Fruit fly (Drosophila melanogaster) whole organism, embryonic: ENCODE measurements around the gene Zdhhc8.

Source experiments
- Antp ChIP-seq: fragments of 200-800 bp; sonication (Bioruptor generic); optimal IDR thresholded peaks from 3 replicates; lab custom pipeline; 2016; ENCODE audit warnings: missing biosample characterization, missing genetic modification characterization
- Atf-2 ChIP-seq: fragments of 200-800 bp; sonication (Bioruptor generic); optimal IDR thresholded peaks from 2 replicates; lab custom pipeline; 2016; ENCODE audit warnings: missing biosample characterization, missing genetic modification characterization
- CG12071 ChIP-seq: fragments of 200-800 bp; sonication (Bioruptor generic); optimal IDR thresholded peaks from 3 replicates; lab custom pipeline; 2018; ENCODE audit warnings: missing biosample characterization, mild to moderate bottlenecking, missing genetic modification characterization
- CG12155 ChIP-seq: fragments of 200-800 bp; sonication (Bioruptor generic); optimal IDR thresholded peaks from 3 replicates; lab custom pipeline; 2016; ENCODE audit warnings: missing biosample characterization, missing genetic modification characterization
- CG12236 ChIP-seq: fragments of 200-800 bp; sonication (Bioruptor generic); optimal IDR thresholded peaks from 2 replicates; lab custom pipeline; 2016; ENCODE audit warnings: missing biosample characterization, missing genetic modification characterization
- CG13424 ChIP-seq: fragments of 200-800 bp; sonication (Bioruptor generic); optimal IDR thresholded peaks from 2 replicates; lab custom pipeline; 2019; ENCODE audit warnings: missing biosample characterization, mild to moderate bottlenecking, missing genetic modification characterization, moderate library complexity
- CG13624 ChIP-seq: fragments of 200-800 bp; sonication (Bioruptor generic); optimal IDR thresholded peaks from 2 replicates; lab custom pipeline; 2016; ENCODE audit warnings: missing biosample characterization, missing genetic modification characterization
- CG15073 ChIP-seq: fragments of 200-800 bp; sonication (Bioruptor generic); optimal IDR thresholded peaks from 2 replicates; lab custom pipeline; 2016; ENCODE audit warnings: missing biosample characterization, missing genetic modification characterization
- CG17359 ChIP-seq: fragments of 200-800 bp; sonication (Bioruptor generic); optimal IDR thresholded peaks from 3 replicates; lab custom pipeline; 2018; ENCODE audit warnings: missing biosample characterization, mild to moderate bottlenecking, missing genetic modification characterization, moderate library complexity
- CG17568 ChIP-seq: fragments of 200-800 bp; sonication (Bioruptor generic); optimal IDR thresholded peaks from 2 replicates; lab custom pipeline; 2018; ENCODE audit warnings: missing biosample characterization, mild to moderate bottlenecking, missing genetic modification characterization, moderate library complexity
- CG18011 ChIP-seq: fragments of 200-800 bp; sonication (Bioruptor generic); optimal IDR thresholded peaks from 2 replicates; lab custom pipeline; 2017; ENCODE audit warnings: missing biosample characterization, missing genetic modification characterization, mild to moderate bottlenecking, moderate library complexity, missing genotype
- CG18262 ChIP-seq: fragments of 200-800 bp; optimal IDR thresholded peaks from 3 replicates; lab custom pipeline; 2019; ENCODE audit warnings: missing biosample characterization, mild to moderate bottlenecking, missing genetic modification characterization, moderate library complexity
- CG2199 ChIP-seq: fragments of 200-800 bp; sonication (Bioruptor generic); IDR thresholded peaks from 3 replicates; pipeline ENCODE4 v1.3.6; 2022; ENCODE audit warnings: missing biosample characterization, missing genetic modification characterization
- CG32532 ChIP-seq: fragments of 200-800 bp; sonication (Bioruptor generic); IDR thresholded peaks from 2 replicates; pipeline ENCODE4 v1.3.6; 2022; ENCODE audit warnings: missing biosample characterization, missing genetic modification characterization
- CG32772 ChIP-seq: fragments of 200-800 bp; sonication (Bioruptor generic); IDR thresholded peaks from 2 replicates; pipeline ENCODE4 v1.3.6; 2022; ENCODE audit warnings: missing biosample characterization, missing genetic modification characterization
- CG5245 ChIP-seq: fragments of 200-800 bp; sonication (Bioruptor generic); optimal IDR thresholded peaks from 3 replicates; lab custom pipeline; 2016; ENCODE audit warnings: missing biosample characterization, missing genetic modification characterization
- CG6765 ChIP-seq: fragments of 200-800 bp; sonication (Bioruptor generic); optimal IDR thresholded peaks from 3 replicates; lab custom pipeline; 2017; ENCODE audit warnings: missing biosample characterization, mild to moderate bottlenecking, missing genetic modification characterization
- CG8924 ChIP-seq: fragments of 200-800 bp; optimal IDR thresholded peaks from 3 replicates; lab custom pipeline; 2019; ENCODE audit warnings: missing biosample characterization, mild to moderate bottlenecking, missing genetic modification characterization, moderate library complexity
- CG9932 ChIP-seq: fragments of 200-800 bp; sonication (Bioruptor generic); IDR thresholded peaks from 2 replicates; pipeline ENCODE4 v1.3.6; 2022; ENCODE audit warnings: missing biosample characterization, missing genetic modification characterization
- CTCF ChIP-seq: fragments of 200-800 bp; sonication (Bioruptor generic); optimal IDR thresholded peaks from 2 replicates; lab custom pipeline; 2017; ENCODE audit warnings: missing biosample characterization, mild to moderate bottlenecking, missing genetic modification characterization, moderate library complexity
- Drgx ChIP-seq: fragments of 200-800 bp; sonication (Bioruptor generic); IDR thresholded peaks from 2 replicates; pipeline ENCODE4 v1.3.6; 2022; ENCODE audit warnings: missing biosample characterization, missing genetic modification characterization
- ERR ChIP-seq: fragments of 200-800 bp; sonication (Bioruptor generic); optimal IDR thresholded peaks from 2 replicates; lab custom pipeline; 2016; ENCODE audit warnings: missing biosample characterization, missing genetic modification characterization
- Gug ChIP-seq: fragments of 200-800 bp; sonication (Bioruptor generic); IDR thresholded peaks from 4 replicates; pipeline ENCODE4 v1.3.6; 2022; ENCODE audit warnings: missing biosample characterization, missing genetic modification characterization
- HLH54F ChIP-seq: fragments of 200-800 bp; sonication (Bioruptor generic); optimal IDR thresholded peaks from 3 replicates; lab custom pipeline; 2016; ENCODE audit warnings: missing biosample characterization, missing genetic modification characterization
- Hmx ChIP-seq: fragments of 200-800 bp; sonication (Bioruptor generic); optimal IDR thresholded peaks from 2 replicates; lab custom pipeline; 2016; ENCODE audit warnings: missing biosample characterization, missing genetic modification characterization
- Nf-YB ChIP-seq: fragments of 200-800 bp; sonication (Bioruptor generic); optimal IDR thresholded peaks from 3 replicates; lab custom pipeline; 2019; ENCODE audit warnings: missing biosample characterization, mild to moderate bottlenecking, missing genetic modification characterization, moderate library complexity
- Pdp1 ChIP-seq, 2 experiments: fragments of 200-800 bp; sonication (Bioruptor generic); optimal IDR thresholded peaks; 3 replicates each; lab custom pipeline; 2016; ENCODE audit warnings: missing biosample characterization in 2 of 2, missing genetic modification characterization in 2 of 2, mild to moderate bottlenecking in 1 of 2, moderate library complexity in 1 of 2
- Sry-β ChIP-seq: fragments of 200-800 bp; sonication (Bioruptor generic); optimal IDR thresholded peaks from 2 replicates; lab custom pipeline; 2018; ENCODE audit warnings: missing biosample characterization, mild to moderate bottlenecking, missing genetic modification characterization, moderate library complexity
- Trl ChIP-seq, 3 experiments: fragments of >200 bp in 2 of 3; fragments of 200-800 bp in 1 of 3; sonication (Bioruptor generic) in 1 of 3; optimal IDR thresholded peaks; 2 replicates in 1 of 3; 3 replicates in 2 of 3; lab custom pipeline; 2016 to 2017; ENCODE audit warnings: missing biosample characterization in 1 of 3, missing genetic modification characterization in 1 of 3
- abd-A ChIP-seq: fragments of 200-800 bp; sonication (Bioruptor generic); optimal IDR thresholded peaks from 3 replicates; lab custom pipeline; 2019; ENCODE audit warnings: missing biosample characterization, mild to moderate bottlenecking, missing genetic modification characterization, moderate library complexity
- ac ChIP-seq: fragments of 200-800 bp; sonication (Bioruptor generic); optimal IDR thresholded peaks from 3 replicates; lab custom pipeline; 2017; ENCODE audit warnings: missing biosample characterization, mild to moderate bottlenecking, missing genetic modification characterization
- bcd ChIP-seq: fragments of 200-800 bp; sonication (Bioruptor generic); optimal IDR thresholded peaks from 2 replicates; lab custom pipeline; 2017; ENCODE audit warnings: missing biosample characterization, mild to moderate bottlenecking, missing genetic modification characterization
- bigmax ChIP-seq: fragments of 200-800 bp; sonication (Bioruptor generic); optimal IDR thresholded peaks from 2 replicates; lab custom pipeline; 2018; ENCODE audit warnings: missing biosample characterization, mild to moderate bottlenecking, missing genetic modification characterization
- cas ChIP-seq: fragments of 200-800 bp; sonication (Bioruptor generic); IDR thresholded peaks from 2 replicates; pipeline ENCODE4 v1.3.6; 2022; ENCODE audit warnings: missing biosample characterization, missing genetic modification characterization
- chm ChIP-seq: fragments of 200-800 bp; sonication (Bioruptor generic); IDR thresholded peaks from 2 replicates; pipeline ENCODE4 v1.3.6; 2022; ENCODE audit warnings: missing biosample characterization, missing genetic modification characterization
- dmrt99B ChIP-seq: fragments of 200-800 bp; sonication (Bioruptor generic); optimal IDR thresholded peaks from 2 replicates; lab custom pipeline; 2018; ENCODE audit warnings: missing biosample characterization, mild to moderate bottlenecking, missing genetic modification characterization, moderate library complexity
- esg ChIP-seq: fragments of 200-800 bp; sonication (Bioruptor generic); conservative IDR thresholded peaks from 2 replicates; pipeline ENCODE4 v1.3.6; 2022; ENCODE audit warnings: missing biosample characterization, missing genetic modification characterization
- gem ChIP-seq: fragments of 200-800 bp; sonication (Bioruptor generic); optimal IDR thresholded peaks from 2 replicates; lab custom pipeline; 2019; ENCODE audit warnings: missing biosample characterization, mild to moderate bottlenecking, missing genetic modification characterization, moderate library complexity
- gt ChIP-seq: fragments of 200-800 bp; sonication (Bioruptor generic); IDR thresholded peaks from 2 replicates; pipeline ENCODE4 v1.3.6; 2022; ENCODE audit warnings: missing biosample characterization, missing genetic modification characterization
- lbe ChIP-seq: fragments of 200-800 bp; sonication (Bioruptor generic); optimal IDR thresholded peaks from 2 replicates; lab custom pipeline; 2016; ENCODE audit warnings: missing biosample characterization, mild to moderate bottlenecking, missing genetic modification characterization
- lilli ChIP-seq: fragments of 200-800 bp; sonication (Bioruptor generic); optimal IDR thresholded peaks from 3 replicates; lab custom pipeline; 2016; ENCODE audit warnings: missing biosample characterization, missing genetic modification characterization
- nau ChIP-seq: fragments of 200-800 bp; sonication (Bioruptor generic); optimal IDR thresholded peaks from 3 replicates; lab custom pipeline; 2017; ENCODE audit warnings: missing biosample characterization, mild to moderate bottlenecking, missing genetic modification characterization, missing genetic modification reagents
- psq ChIP-seq: fragments of 200-800 bp; sonication (Bioruptor generic); optimal IDR thresholded peaks from 2 replicates; lab custom pipeline; 2017; ENCODE audit warnings: missing biosample characterization, missing genetic modification characterization
- pum ChIP-seq: fragments of 200-800 bp; sonication (Bioruptor generic); optimal IDR thresholded peaks from 2 replicates; lab custom pipeline; 2016; ENCODE audit warnings: missing biosample characterization, missing genetic modification characterization
- sens ChIP-seq: fragments of 200-800 bp; sonication (Bioruptor generic); peaks from one replicate; lab custom pipeline; 2016; ENCODE audit warnings: missing biosample characterization, missing genetic modification characterization
- sisA ChIP-seq: fragments of 200-800 bp; sonication (Bioruptor generic); IDR thresholded peaks from 2 replicates; pipeline ENCODE4 v1.3.6; 2022; ENCODE audit warnings: missing biosample characterization, missing genetic modification characterization
- ssp ChIP-seq: fragments of 200-800 bp; sonication (Bioruptor generic); IDR thresholded peaks from 2 replicates; pipeline ENCODE4 v1.3.6; 2022; ENCODE audit warnings: missing biosample characterization, missing genetic modification characterization
- tgo ChIP-seq: fragments of 200-800 bp; sonication (Bioruptor generic); IDR thresholded peaks from 3 replicates; pipeline ENCODE4 v1.3.6; 2022; ENCODE audit warnings: missing biosample characterization, missing genetic modification characterization
- trem ChIP-seq: fragments of 200-800 bp; optimal IDR thresholded peaks from 3 replicates; lab custom pipeline; 2019; ENCODE audit warnings: missing biosample characterization, mild to moderate bottlenecking, missing genetic modification characterization, moderate library complexity
- trh ChIP-seq: fragments of 200-800 bp; sonication (Bioruptor generic); optimal IDR thresholded peaks from 2 replicates; lab custom pipeline; 2016; ENCODE audit warnings: missing biosample characterization, missing genetic modification characterization
- vvl ChIP-seq: fragments of 200-800 bp; sonication (Bioruptor generic); IDR thresholded peaks from 2 replicates; pipeline ENCODE4 v1.3.6; 2022; ENCODE audit warnings: missing biosample characterization, missing genetic modification characterization
- zen2 ChIP-seq: fragments of 200-800 bp; sonication (Bioruptor generic); IDR thresholded peaks from 3 replicates; pipeline ENCODE4 v1.3.6; 2022; ENCODE audit warnings: missing biosample characterization, missing genetic modification characterization; ENCODE audit not compliant: partially characterized antibody
- zfh1 ChIP-seq: fragments of 200-800 bp; sonication (Bioruptor generic); IDR thresholded peaks from 3 replicates; pipeline ENCODE4 v1.3.6; 2022; ENCODE audit warnings: missing biosample characterization, missing genetic modification characterization

Zdhhc8 gene

dm6 chrX:9399810-9400209 lies 43.8 kb upstream of the Zdhhc8 start:
- no peak for TF ChIP-seq CG5245 (GFP tag; lab: Kevin White, UChicago)
- peak; percentile 22; the same call in 1 of the 4 replicates for TF ChIP-seq Gug
- TF ChIP-seq esg (GFP tag; lab: Robert Waterston, UW), result peak; percentile 37
- no peak for TF ChIP-seq CG18262 (tag; lab: Kevin White, UChicago)
- no peak for TF ChIP-seq CG13424 (tag; lab: Kevin White, UChicago)
- TF ChIP-seq sisA (GFP tag; lab: Robert Waterston, UW), result peak; percentile 29; the same call in 1 of the 2 replicates
- TF ChIP-seq Antp, result no peak
- TF ChIP-seq CG17568 (GFP tag; lab: Kevin White, UChicago), result no peak
- TF ChIP-seq CG9932, result no peak
- TF ChIP-seq Nf-YB (GFP tag; lab: Kevin White, UChicago), result no peak
- TF ChIP-seq Hmx, result no peak
- no peak for TF ChIP-seq Pdp1 (GFP tag; optimal IDR thresholded peaks at IDR 0.05; lab: Kevin White, UChicago)
- no peak for TF ChIP-seq CG15073 (GFP tag; lab: Kevin White, UChicago)
- no peak for TF ChIP-seq trem
- TF ChIP-seq CG2199 (GFP tag; lab: Robert Waterston, UW), result no peak
- peak; percentile 9 for TF ChIP-seq CG17359 (tag; lab: Kevin White, UChicago)
- no peak for TF ChIP-seq ssp (GFP tag; lab: Robert Waterston, UW)
- TF ChIP-seq bcd, result no peak
- TF ChIP-seq gem, result peak; percentile 19
- no peak for TF ChIP-seq CG12071 (GFP tag; lab: Kevin White, UChicago)
- no peak for TF ChIP-seq bigmax (GFP tag; lab: Kevin White, UChicago)
- no peak for TF ChIP-seq CG12236
- TF ChIP-seq chm, result no peak
- peak; percentile 45 for TF ChIP-seq sens
- no peak for TF ChIP-seq CG12155 (GFP tag; lab: Kevin White, UChicago)
- TF ChIP-seq ERR (GFP tag; lab: Kevin White, UChicago), result no peak
- no peak for TF ChIP-seq abd-A (tag; lab: Kevin White, UChicago)
- TF ChIP-seq ac (GFP tag; lab: Kevin White, UChicago), result no peak
- no peak for TF ChIP-seq CG8924 (tag; lab: Kevin White, UChicago)
- TF ChIP-seq Drgx, result 0 out of 2 replicates have a peak, but pooled peaks have one; percentile 33
- TF ChIP-seq CG6765 (GFP tag; lab: Kevin White, UChicago), result no peak
- 0 out of 3 replicates have a peak, but pooled peaks have one; percentile 11 for TF ChIP-seq zfh1 (GFP tag; lab: Robert Waterston, UW)
- no peak for TF ChIP-seq Sry-β
- no peak for TF ChIP-seq zen2 (GFP tag; lab: Robert Waterston, UW)
- TF ChIP-seq HLH54F (GFP tag; lab: Kevin White, UChicago), result no peak
- no peak for TF ChIP-seq lbe (GFP tag; lab: Kevin White, UChicago)
- peak; percentile 18 for TF ChIP-seq dmrt99B (tag; lab: Kevin White, UChicago)
- no peak for TF ChIP-seq Atf-2
- no peak for TF ChIP-seq psq (GFP tag; lab: Kevin White, UChicago)
- TF ChIP-seq lilli (GFP tag; lab: Kevin White, UChicago), result peak; percentile 10
- TF ChIP-seq trh, result no peak
- no peak for TF ChIP-seq CG32532
- TF ChIP-seq Trl (optimal IDR thresholded peaks at IDR 0.05; lab: Kevin White, UChicago), result no peak
- no peak for TF ChIP-seq Trl (GFP tag; optimal IDR thresholded peaks at IDR 0.05; lab: Kevin White, UChicago)
- no peak for TF ChIP-seq CG13624 (GFP tag; lab: Kevin White, UChicago)
- no peak for TF ChIP-seq nau (GFP tag; lab: Kevin White, UChicago)
- no peak for TF ChIP-seq vvl (GFP tag; lab: Robert Waterston, UW)
- TF ChIP-seq cas (GFP tag; lab: Robert Waterston, UW), result no peak
- TF ChIP-seq pum, result no peak
- TF ChIP-seq gt, result no peak
- TF ChIP-seq CG18011, result no peak
- no peak for TF ChIP-seq CG32772 (GFP tag; lab: Robert Waterston, UW)
- no peak for TF ChIP-seq tgo (GFP tag; lab: Robert Waterston, UW)
- TF ChIP-seq CTCF (GFP tag; lab: Kevin White, UChicago), result no peak
